Worm (Caenorhabditis elegans) whole organism, young adult: ENCODE results near the gene Y73B6BL.270.

ENCODE experiments used
- B0035.1 ChIP-seq: sonication (generic microtip); optimal IDR thresholded peaks from 2 replicates; lab custom pipeline; 2016; ENCODE audit warnings: missing genetic modification characterization, mild to moderate bottlenecking, missing compliant biosample characterization, missing genotype, missing genetic modification reagents
- B0261.1 ChIP-seq: sonication (generic microtip); optimal IDR thresholded peaks from 2 replicates; lab custom pipeline; 2016; ENCODE audit warnings: mild to moderate bottlenecking, missing genetic modification characterization, moderate library complexity, missing compliant biosample characterization
- B0336.3 ChIP-seq: fragments of 200-800 bp; sonication (Bioruptor generic); IDR thresholded peaks from 2 replicates; pipeline ENCODE4 v1.3.6; 2022; ENCODE audit warnings: missing genetic modification characterization, missing compliant biosample characterization
- D2030.7 ChIP-seq: fragments of 200-800 bp; sonication (Bioruptor generic); IDR thresholded peaks from 2 replicates; pipeline ENCODE4 v1.3.6; 2022; ENCODE audit warnings: missing genetic modification reagents, missing genetic modification characterization, missing compliant biosample characterization
- F37B4.10 ChIP-seq: fragments of 200-800 bp; sonication (Bioruptor generic); IDR thresholded peaks from 2 replicates; pipeline ENCODE4 v1.3.6; 2022; ENCODE audit warnings: missing genetic modification characterization, missing compliant biosample characterization
- T26A5.8 ChIP-seq: sonication (generic microtip); optimal IDR thresholded peaks from 2 replicates; lab custom pipeline; 2016; ENCODE audit warnings: missing genetic modification characterization, missing compliant biosample characterization
- Y53F4B.3 ChIP-seq: fragments of 200-800 bp; sonication (Bioruptor generic); IDR thresholded peaks from 2 replicates; pipeline ENCODE4 v1.3.6; 2022; ENCODE audit warnings: missing genetic modification reagents, missing genetic modification characterization, missing compliant biosample characterization
- Y56A3A.18 ChIP-seq: fragments of 200-800 bp; sonication (Bioruptor generic); IDR thresholded peaks from 2 replicates; pipeline ENCODE4 v1.3.6; 2022; ENCODE audit warnings: missing genetic modification reagents, missing genetic modification characterization, missing compliant biosample characterization
- Y67H2A.10 ChIP-seq: fragments of 200-800 bp; sonication (Bioruptor generic); conservative IDR thresholded peaks from 2 replicates; pipeline ENCODE4 v1.3.6; 2022; ENCODE audit warnings: missing genetic modification reagents, missing genetic modification characterization, missing compliant biosample characterization
- Y79H2A.3 ChIP-seq: fragments of 200-800 bp; sonication (Bioruptor generic); conservative IDR thresholded peaks from 2 replicates; pipeline ENCODE4 v1.3.6; 2022; ENCODE audit warnings: missing genetic modification reagents, missing genetic modification characterization, missing compliant biosample characterization
- Y95B8A.8 ChIP-seq: fragments of 200-800 bp; sonication (Bioruptor generic); IDR thresholded peaks from 2 replicates; pipeline ENCODE4 v1.3.6; 2022; ENCODE audit warnings: missing genetic modification reagents, missing genetic modification characterization, missing compliant biosample characterization
- akir-1 ChIP-seq: fragments of 200-800 bp; sonication (Bioruptor generic); optimal IDR thresholded peaks from 2 replicates; lab custom pipeline; 2018; ENCODE audit warnings: mild to moderate bottlenecking, missing genetic modification characterization, moderate library complexity, missing compliant biosample characterization
- attf-3 ChIP-seq: fragments of 200-800 bp; sonication (Bioruptor generic); conservative IDR thresholded peaks from 2 replicates; pipeline ENCODE4 v1.3.6; 2022; ENCODE audit warnings: missing genetic modification reagents, missing genetic modification characterization, missing compliant biosample characterization
- attf-5 ChIP-seq: fragments of 200-800 bp; sonication (Bioruptor generic); optimal IDR thresholded peaks from 2 replicates; lab custom pipeline; 2018; ENCODE audit warnings: mild to moderate bottlenecking, missing genetic modification characterization, missing compliant biosample characterization
- bed-2 ChIP-seq: fragments of 200-800 bp; sonication (Bioruptor generic); IDR thresholded peaks from 2 replicates; pipeline ENCODE4 v1.3.6; 2022; ENCODE audit warnings: missing genetic modification reagents, missing genetic modification characterization, missing compliant biosample characterization
- ccch-3 ChIP-seq: fragments of 200-800 bp; sonication (Bioruptor generic); optimal IDR thresholded peaks from 2 replicates; lab custom pipeline; 2018; ENCODE audit warnings: mild to moderate bottlenecking, missing genetic modification characterization, missing compliant biosample characterization
- cebp-1 ChIP-seq, 2 experiments: fragments of 200-800 bp in 1 of 2; sonication (Bioruptor generic) in 1 of 2; sonication (generic microtip) in 1 of 2; IDR thresholded peaks in 1 of 2; optimal IDR thresholded peaks in 1 of 2; 2 replicates each; pipeline versions ENCODE4 v1.3.6 to Lab custom; 2017 to 2022; ENCODE audit warnings: missing compliant biosample characterization in 2 of 2, missing genetic modification characterization in 2 of 2, mild to moderate bottlenecking in 1 of 2, missing genetic modification reagents in 1 of 2, moderate library complexity in 1 of 2
- ceh-27 ChIP-seq: fragments of 200-800 bp; sonication (Bioruptor generic); optimal IDR thresholded peaks from 2 replicates; lab custom pipeline; 2018; ENCODE audit warnings: mild to moderate bottlenecking, missing genetic modification characterization, moderate library complexity, missing compliant biosample characterization
- ceh-58 ChIP-seq: fragments of 200-800 bp; sonication (Bioruptor generic); IDR thresholded peaks from 2 replicates; pipeline ENCODE4 v1.3.6; 2022; ENCODE audit warnings: missing genetic modification characterization, missing compliant biosample characterization
- ceh-79 ChIP-seq: sonication (generic microtip); optimal IDR thresholded peaks from 2 replicates; lab custom pipeline; 2017; ENCODE audit warnings: mild to moderate bottlenecking, missing genetic modification characterization, missing compliant biosample characterization
- ceh-91 ChIP-seq: fragments of 200-800 bp; sonication (Bioruptor generic); IDR thresholded peaks from 2 replicates; pipeline ENCODE4 v1.3.6; 2022; ENCODE audit warnings: missing genetic modification reagents, missing genetic modification characterization, missing compliant biosample characterization
- chd-7 ChIP-seq: sonication (generic microtip); optimal IDR thresholded peaks from 2 replicates; lab custom pipeline; 2016; ENCODE audit warnings: mild to moderate bottlenecking, missing genetic modification characterization, moderate library complexity, missing compliant biosample characterization
- die-1 ChIP-seq: sonication (generic microtip); optimal IDR thresholded peaks from 2 replicates; lab custom pipeline; 2016; ENCODE audit warnings: missing genotype, mild to moderate bottlenecking, missing genetic modification characterization, missing compliant biosample characterization
- dpl-1 ChIP-seq: fragments of 150-350 bp; optimal IDR thresholded peaks from 2 replicates; lab custom pipeline; 2014; ENCODE audit warnings: missing biosample characterization, missing genetic modification reagents, missing genetic modification characterization
- egl-18 ChIP-seq: fragments of 200-800 bp; sonication (Bioruptor generic); IDR thresholded peaks from 2 replicates; pipeline ENCODE4 v1.3.6; 2022; ENCODE audit warnings: missing genetic modification reagents, missing genetic modification characterization, missing compliant biosample characterization
- ekl-4 ChIP-seq: fragments of 200-800 bp; sonication (Bioruptor generic); IDR thresholded peaks from 2 replicates; pipeline ENCODE4 v1.3.6; 2022; ENCODE audit warnings: missing genetic modification reagents, missing genetic modification characterization, missing compliant biosample characterization
- hmg-1.2 ChIP-seq: fragments of 200-800 bp; sonication (Bioruptor generic); IDR thresholded peaks from 2 replicates; pipeline ENCODE4 v1.3.6; 2022; ENCODE audit warnings: missing genetic modification reagents, missing genetic modification characterization, missing compliant biosample characterization
- let-607 ChIP-seq, 2 experiments: fragments of 200-800 bp in 1 of 2; sonication (Bioruptor generic) in 1 of 2; sonication (generic microtip) in 1 of 2; optimal IDR thresholded peaks; 2 replicates each; lab custom pipeline; 2016 to 2018; ENCODE audit warnings: mild to moderate bottlenecking in 2 of 2, missing compliant biosample characterization in 2 of 2, missing genetic modification characterization in 2 of 2, moderate library complexity in 2 of 2, missing genotype in 1 of 2
- lin-26 ChIP-seq: fragments of 200-800 bp; sonication (Bioruptor generic); IDR thresholded peaks from 2 replicates; pipeline ENCODE4 v1.3.6; 2022; ENCODE audit warnings: missing genetic modification reagents, missing genetic modification characterization, missing compliant biosample characterization
- lir-1 ChIP-seq: fragments of 200-800 bp; sonication (Bioruptor generic); conservative IDR thresholded peaks from 2 replicates; pipeline ENCODE4 v1.3.6; 2022; ENCODE audit warnings: missing genetic modification reagents, missing genetic modification characterization, missing compliant biosample characterization
- mes-4 ChIP-seq: sonication (generic microtip); optimal IDR thresholded peaks from 2 replicates; lab custom pipeline; 2016; ENCODE audit warnings: missing genotype, missing genetic modification characterization, missing compliant biosample characterization
- mxl-1 ChIP-seq: sonication (generic microtip); optimal IDR thresholded peaks from 2 replicates; lab custom pipeline; 2016; ENCODE audit warnings: missing genetic modification characterization, missing compliant biosample characterization
- nfya-2 ChIP-seq: fragments of 200-800 bp; sonication (Bioruptor generic); IDR thresholded peaks from 2 replicates; pipeline ENCODE4 v1.3.6; 2022; ENCODE audit warnings: missing genetic modification reagents, missing genetic modification characterization, missing compliant biosample characterization
- nfyb-1 ChIP-seq: fragments of 200-800 bp; sonication (Bioruptor generic); IDR thresholded peaks from 2 replicates; pipeline ENCODE4 v1.3.6; 2022; ENCODE audit warnings: missing genetic modification reagents, missing genetic modification characterization, missing compliant biosample characterization
- nhr-120 ChIP-seq: fragments of 200-800 bp; sonication (Bioruptor generic); IDR thresholded peaks from 2 replicates; pipeline ENCODE4 v1.3.6; 2022; ENCODE audit warnings: missing genetic modification characterization, missing compliant biosample characterization
- nhr-179 ChIP-seq: sonication (generic microtip); optimal IDR thresholded peaks from 2 replicates; lab custom pipeline; 2016; ENCODE audit warnings: mild to moderate bottlenecking, missing genetic modification characterization, missing compliant biosample characterization
- rec-8 ChIP-seq, 2 experiments: sonication (generic microtip); optimal IDR thresholded peaks; 2 replicates each; lab custom pipeline; 2016; ENCODE audit warnings: mild to moderate bottlenecking in 2 of 2, missing genetic modification characterization in 2 of 2, missing genetic modification reagents in 2 of 2, missing genotype in 2 of 2, missing biosample characterization in 1 of 2, missing compliant biosample characterization in 1 of 2, moderate library complexity in 1 of 2
- rpc-1 ChIP-seq, 2 experiments: fragments of 150-350 bp in 1 of 2; sonication (generic microtip) in 1 of 2; optimal IDR thresholded peaks; 2 replicates each; lab custom pipeline; 2014 to 2018; ENCODE audit warnings: missing biosample characterization in 1 of 2, missing genetic modification characterization in 1 of 2, missing genetic modification reagents in 1 of 2, missing genotype in 1 of 2
- sdz-38 ChIP-seq: sonication (generic microtip); optimal IDR thresholded peaks from 2 replicates; lab custom pipeline; 2016; ENCODE audit warnings: missing genotype, missing genetic modification characterization, missing compliant biosample characterization
- sea-2 ChIP-seq: fragments of 200-800 bp; sonication (Bioruptor generic); IDR thresholded peaks from 2 replicates; pipeline ENCODE4 v1.3.6; 2022; ENCODE audit warnings: missing genetic modification characterization, missing compliant biosample characterization
- snpc-1.1 ChIP-seq: sonication (generic microtip); optimal IDR thresholded peaks from 2 replicates; lab custom pipeline; 2017; ENCODE audit warnings: missing genetic modification characterization, mild to moderate bottlenecking, missing compliant biosample characterization, antibody characterized with exemption, moderate library complexity, missing genotype, missing genetic modification reagents; ENCODE audit not compliant: insufficient read depth
- somi-1 ChIP-seq: fragments of 200-800 bp; sonication (Bioruptor generic); optimal IDR thresholded peaks from 2 replicates; lab custom pipeline; 2018; ENCODE audit warnings: mild to moderate bottlenecking, missing genetic modification characterization, missing compliant biosample characterization
- zfh-2 ChIP-seq: fragments of 200-800 bp; sonication (Bioruptor generic); conservative IDR thresholded peaks from 2 replicates; pipeline ENCODE4 v1.3.6; 2022; ENCODE audit warnings: missing genetic modification reagents, missing genetic modification characterization, missing compliant biosample characterization
- ztf-25 ChIP-seq: fragments of 200-800 bp; sonication (Bioruptor generic); IDR thresholded peaks from 2 replicates; pipeline ENCODE4 v1.3.6; 2022; ENCODE audit warnings: missing genetic modification reagents, missing genetic modification characterization, missing compliant biosample characterization
- ztf-6 ChIP-seq: fragments of 200-800 bp; sonication (Bioruptor generic); IDR thresholded peaks from 2 replicates; pipeline ENCODE4 v1.3.6; 2022; ENCODE audit warnings: missing genetic modification reagents, missing genetic modification characterization, missing compliant biosample characterization

The Y73B6BL.270 gene

ce11 chrIV:6321667-6322066 is 43.5 kb upstream of the Y73B6BL.270 start, which contains the start of gene Y73B6BL.29 (continued):
- TF ChIP-seq lir-1 = peak; percentile 90
- peak; percentile 39 for TF ChIP-seq attf-5 (GFP tag; lab: Kevin White, UChicago)
- peak; percentile 56 for TF ChIP-seq chd-7 (tag; lab: Kevin White, UChicago)
- no peak for TF ChIP-seq die-1 (tag; lab: Kevin White, UChicago)
- no peak for TF ChIP-seq zfh-2 (GFP tag; lab: Robert Waterston, UW)
- TF ChIP-seq Y67H2A.10 (GFP tag; lab: Robert Waterston, UW) = no peak
- TF ChIP-seq egl-18 (GFP tag; lab: Robert Waterston, UW) = no peak

DNA sequence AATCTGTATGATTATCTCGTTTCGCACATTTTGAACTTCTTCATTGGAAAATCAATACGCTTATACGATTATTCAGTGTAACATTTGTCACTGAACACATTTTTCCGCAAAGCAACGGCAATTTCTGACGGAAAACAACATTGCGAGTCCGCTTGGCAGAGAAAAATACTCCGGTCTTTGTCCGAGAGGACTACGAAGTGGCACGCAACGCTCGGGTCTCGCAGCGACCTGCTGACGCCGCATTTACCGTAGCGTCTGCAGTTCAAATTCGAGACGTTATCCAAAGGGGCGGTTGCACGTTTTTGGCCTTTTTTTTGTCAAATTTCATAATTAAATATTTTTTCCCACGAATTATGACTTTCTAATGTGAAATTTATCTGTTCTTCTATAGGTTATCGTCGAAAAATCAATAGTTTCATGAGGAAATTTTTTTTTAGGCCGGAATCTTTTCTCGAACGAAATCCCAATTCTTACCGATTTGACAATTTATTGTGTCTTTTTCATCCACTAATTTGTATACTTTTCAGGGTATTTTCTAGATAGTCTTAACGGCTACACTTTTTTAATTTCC is 41.4 kb upstream of the Y73B6BL.270 start, which contains the start of gene sqd-1:
sqd-1 (plus strand) TSS at position 521 of the 571 bp plus-strand sequence.
- TF ChIP-seq F37B4.10 (GFP tag; lab: Robert Waterston, UW) (0 out of 2 replicates have a peak, but pooled peaks have one; percentile 71), akir-1 (GFP tag; lab: Kevin White, UChicago) (no peak), nfya-2 (no peak), B0261.1 (peak; percentile 16), nhr-120 (GFP tag; lab: Robert Waterston, UW) (no peak), D2030.7 (peak; percentile 89), rec-8 (tag; optimal IDR thresholded peaks at IDR 0.05; lab: Kevin White, UChicago) (peak in 1 of 2 experiments; percentile 7), sea-2 (GFP tag; lab: Robert Waterston, UW) (peak; percentile 81; the same call in 1 of the 2 replicates), B0035.1 (tag; lab: Kevin White, UChicago) (peak; percentile 30), ccch-3 (GFP tag; lab: Kevin White, UChicago) (no peak), let-607 (tag; optimal IDR thresholded peaks at IDR 0.05; lab: Kevin White, UChicago) (peak; percentile 84 to 93), ceh-91 (GFP tag; lab: Robert Waterston, UW) (peak; percentile 89), nfyb-1 (GFP tag; lab: Robert Waterston, UW) (peak; percentile 96), ceh-58 (GFP tag; lab: Robert Waterston, UW) (no peak), mes-4 (tag; lab: Kevin White, UChicago) (no peak), Y56A3A.18 (GFP tag; lab: Robert Waterston, UW) (peak; percentile 91), ceh-79 (tag; lab: Kevin White, UChicago) (peak; percentile 52), somi-1 (GFP tag; lab: Kevin White, UChicago) (peak; percentile 22), Y53F4B.3 (GFP tag; lab: Robert Waterston, UW) (peak; percentile 81), nhr-179 (tag; lab: Kevin White, UChicago) (no peak), ztf-25 (GFP tag; lab: Robert Waterston, UW) (peak; percentile 60; the same call in 1 of the 2 replicates), dpl-1 (peak; percentile 61), attf-3 (peak; percentile 75), mxl-1 (tag; lab: Kevin White, UChicago) (no peak), ekl-4 (peak; percentile 93), Y79H2A.3 (GFP tag; lab: Robert Waterston, UW) (peak; percentile 87), hmg-1.2 (peak; percentile 82), sdz-38 (tag; lab: Kevin White, UChicago) (no peak), B0336.3 (GFP tag; lab: Robert Waterston, UW) (peak; percentile 93), bed-2 (0 out of 2 replicates have a peak, but pooled peaks have one; percentile 36), ztf-6 (GFP tag; lab: Robert Waterston, UW) (peak; percentile 78), Y95B8A.8 (peak; percentile 92), rpc-1 (optimal IDR thresholded peaks at IDR 0.05; lab: Kevin White, UChicago) (peak; percentile 14), rpc-1 (tag; optimal IDR thresholded peaks at IDR 0.05; lab: Kevin White, UChicago) (no peak), T26A5.8 (peak; percentile 9), lin-26 (GFP tag; lab: Robert Waterston, UW) (peak; percentile 71; the same call in 1 of the 2 replicates), snpc-1.1 (peak; percentile 52), ceh-27 (peak; percentile 96), cebp-1 (GFP tag; IDR thresholded peaks at IDR 0.05; lab: Robert Waterston, UW) (peak; percentile 73), cebp-1 (tag; optimal IDR thresholded peaks at IDR 0.05; lab: Kevin White, UChicago) (peak; percentile 90)
